Worm (Caenorhabditis elegans): ENCODE measurements around the gene clec-35.

- no peak for TF ChIP-seq aha-1 (tag)
- no peak for TF ChIP-seq unc-130 (GFP tag; optimal IDR thresholded peaks at IDR 0.05)
- TF ChIP-seq saeg-2 (GFP tag; IDR thresholded peaks at IDR 0.05), result no peak
- TF ChIP-seq lin-15B (tag; optimal IDR thresholded peaks at IDR 0.05), result no peak
- no peak for TF ChIP-seq dve-1 (tag; optimal IDR thresholded peaks at IDR 0.05; ENCODE audit: insufficient read depth)
- TF ChIP-seq mdl-1 (tag; optimal IDR thresholded peaks at IDR 0.05), result no peak
- no peak for TF ChIP-seq ceh-20 (GFP tag; IDR thresholded peaks at IDR 0.05)
- TF ChIP-seq madf-5 (GFP tag; IDR thresholded peaks at IDR 0.05), result no peak
- TF ChIP-seq nhr-11 (tag; optimal IDR thresholded peaks at IDR 0.05), result no peak
Measured at ce11 chrV:16827485-16827884, 26.4 kb downstream of the clec-35 start, which contains the start of gene srh-216.
